Fruit fly (Drosophila melanogaster): ENCODE measurements around the gene CG34299.

The CG34299 gene

DNA sequence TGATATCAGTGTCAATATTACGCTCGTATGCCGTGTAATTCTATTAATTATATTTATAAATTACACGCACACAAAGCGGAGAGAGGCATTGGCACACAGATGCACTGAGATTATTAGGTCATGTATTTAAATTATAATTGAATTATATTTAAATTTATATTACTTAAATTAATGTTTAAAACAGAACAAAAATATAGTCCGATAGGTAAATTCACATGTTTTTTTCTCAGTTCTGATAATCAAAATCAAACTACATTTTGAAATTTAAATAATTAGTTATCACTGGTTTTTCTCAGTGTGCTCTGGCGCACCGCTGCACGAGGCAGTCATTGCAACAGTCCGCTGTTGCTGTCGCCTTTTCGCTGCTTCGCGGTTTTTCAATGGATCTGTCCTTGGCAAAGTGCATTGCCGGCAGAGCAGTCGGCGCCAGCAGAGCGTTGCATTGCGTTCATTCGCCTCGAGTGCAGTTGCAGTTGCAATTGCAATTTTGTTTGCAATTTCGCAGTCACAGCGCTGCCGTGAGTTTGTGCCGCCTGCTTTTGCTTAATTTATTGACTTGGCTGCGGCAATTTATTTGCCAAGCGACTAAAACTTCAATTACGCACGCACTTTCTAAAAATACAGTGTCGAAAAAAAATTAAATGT, 44.2 kb downstream of the CG34299 start (continued):
- TF ChIP-seq lbe (GFP tag; optimal IDR thresholded peaks at IDR 0.05), result peak; percentile 1
- TF ChIP-seq D19B (GFP tag; optimal IDR thresholded peaks at IDR 0.05), result no peak
- TF ChIP-seq ara (GFP tag; IDR thresholded peaks at IDR 0.05), result no peak
- peak in 1 of 3 experiments; percentile 23 for TF ChIP-seq lola (GFP tag; optimal IDR thresholded peaks at IDR 0.05)
- no peak for TF ChIP-seq ap (GFP tag; IDR thresholded peaks at IDR 0.05)
- no peak for TF ChIP-seq CG8944 (GFP tag; optimal IDR thresholded peaks at IDR 0.05)
- peak; percentile 2 for TF ChIP-seq CG2678 (tag; optimal IDR thresholded peaks at IDR 0.05)
- TF ChIP-seq dmrt11E (tag; optimal IDR thresholded peaks at IDR 0.05), result peak; percentile 29
- 0 out of 3 replicates have a peak, but pooled peaks have one; percentile 8 for TF ChIP-seq CG11695 (GFP tag; IDR thresholded peaks at IDR 0.05)
- no peak for TF ChIP-seq Poxn (GFP tag; IDR thresholded peaks at IDR 0.05)
- TF ChIP-seq Drgx (GFP tag; IDR thresholded peaks at IDR 0.05), result peak; percentile 95
- peak; percentile 15 for TF ChIP-seq Oli (tag; optimal IDR thresholded peaks at IDR 0.05)
- no peak for TF ChIP-seq CG32772 (GFP tag; IDR thresholded peaks at IDR 0.05)
- peak; percentile 13 for TF ChIP-seq CG14710 (tag; optimal IDR thresholded peaks at IDR 0.05)
- no peak for TF ChIP-seq CG12236 (GFP tag; optimal IDR thresholded peaks at IDR 0.05)
- peak; percentile 15 for TF ChIP-seq CG10267 (tag; optimal IDR thresholded peaks at IDR 0.05)
- no peak for TF ChIP-seq hth (optimal IDR thresholded peaks at IDR 0.05)
- TF ChIP-seq knrl (GFP tag; IDR thresholded peaks at IDR 0.05; ENCODE audit: partially characterized antibody), result no peak
- no peak for TF ChIP-seq Stat92E (GFP tag; optimal IDR thresholded peaks at IDR 0.05)
- TF ChIP-seq CG30431 (GFP tag; optimal IDR thresholded peaks at IDR 0.05), result no peak
- TF ChIP-seq prd (optimal IDR thresholded peaks at IDR 0.05), result no peak
- TF ChIP-seq prd (GFP tag; IDR thresholded peaks at IDR 0.05), result peak; percentile 37; the same call in 2 of the 3 replicates
- TF ChIP-seq CG7357 (GFP tag; IDR thresholded peaks at IDR 0.05), result 0 out of 3 replicates have a peak, but pooled peaks have one; percentile 22
- TF ChIP-seq cato (GFP tag; optimal IDR thresholded peaks at IDR 0.05; ENCODE audit: borderline replicate concordance), result no peak
- peak; percentile 29 for TF ChIP-seq CG2712 (tag; optimal IDR thresholded peaks at IDR 0.05)
- no peak for TF ChIP-seq Lhr (GFP tag; optimal IDR thresholded peaks at IDR 0.05)
- 0 out of 2 replicates have a peak, but pooled peaks have one; percentile 11 for TF ChIP-seq Ptx1 (GFP tag; IDR thresholded peaks at IDR 0.05)
- no peak for TF ChIP-seq CG17612 (GFP tag; IDR thresholded peaks at IDR 0.05)
- peak; percentile 55 for TF ChIP-seq gem (tag; optimal IDR thresholded peaks at IDR 0.05)
- TF ChIP-seq nmo (GFP tag; optimal IDR thresholded peaks at IDR 0.05), result peak; percentile 21
- TF ChIP-seq CG17186 (GFP tag; optimal IDR thresholded peaks at IDR 0.05), result no peak
- peak; percentile 30 for TF ChIP-seq sens (GFP tag)
- no peak for TF ChIP-seq gcm (GFP tag; optimal IDR thresholded peaks at IDR 0.05)
- TF ChIP-seq CG8359 (GFP tag; optimal IDR thresholded peaks at IDR 0.05; ENCODE audit: borderline replicate concordance), result peak; percentile 3
- no peak for TF ChIP-seq Taf1 (GFP tag; IDR thresholded peaks at IDR 0.05)
- peak; percentile 14 for TF ChIP-seq CG8388 (GFP tag; optimal IDR thresholded peaks at IDR 0.05)
- TF ChIP-seq CG12391 (tag; optimal IDR thresholded peaks at IDR 0.05), result peak; percentile 27
- TF ChIP-seq Sox100B (GFP tag; optimal IDR thresholded peaks at IDR 0.05), result no peak
- no peak for TF ChIP-seq Scr (GFP tag; IDR thresholded peaks at IDR 0.05; ENCODE audit: partially characterized antibody)
- peak; percentile 10 for TF ChIP-seq CG18262 (tag; optimal IDR thresholded peaks at IDR 0.05)
- peak; percentile 2 for TF ChIP-seq CoRest (tag; optimal IDR thresholded peaks at IDR 0.05)
- no peak for TF ChIP-seq ems (GFP tag; optimal IDR thresholded peaks at IDR 0.05)
- TF ChIP-seq CG9727 (GFP tag; optimal IDR thresholded peaks at IDR 0.05), result peak; percentile 25
- TF ChIP-seq da (GFP tag; optimal IDR thresholded peaks at IDR 0.05), result no peak
- TF ChIP-seq trem (tag; optimal IDR thresholded peaks at IDR 0.05), result peak; percentile 13
- TF ChIP-seq gsb (GFP tag; IDR thresholded peaks at IDR 0.05), result no peak
- TF ChIP-seq lov (optimal IDR thresholded peaks at IDR 0.05), result no peak
- TF ChIP-seq lov (GFP tag; IDR thresholded peaks at IDR 0.05), result 0 out of 3 replicates have a peak, but pooled peaks have one; percentile 42
- no peak for TF ChIP-seq CG34376 (GFP tag; optimal IDR thresholded peaks at IDR 0.05)

All from whole organism, embryonic.